Worm (Caenorhabditis elegans): ENCODE data around the gene mul-1.

ce11 chrIV:4085787-4086262, 37.1 kb downstream of the mul-1 start, which contains the start of gene C35B1.2:
- no peak for TF ChIP-seq nfya-1 (tag; optimal IDR thresholded peaks at IDR 0.05)
- no peak for TF ChIP-seq ets-4 (tag; optimal IDR thresholded peaks at IDR 0.05)
- no peak for TF ChIP-seq ama-1 (optimal IDR thresholded peaks at IDR 0.05)
- TF ChIP-seq ttx-3 (tag; optimal IDR thresholded peaks at IDR 0.05), result no peak
- TF ChIP-seq madf-2 (tag; optimal IDR thresholded peaks at IDR 0.05), result no peak
- TF ChIP-seq pqm-1 (tag; optimal IDR thresholded peaks at IDR 0.05), result no peak
- no peak for TF ChIP-seq Y22D7AL.16 (tag; optimal IDR thresholded peaks at IDR 0.05)
- no peak for TF ChIP-seq odd-2 (tag; optimal IDR thresholded peaks at IDR 0.05)
- TF ChIP-seq dmd-4 (tag; optimal IDR thresholded peaks at IDR 0.05; ENCODE audit: borderline replicate concordance), result no peak
- TF ChIP-seq nhr-11 (tag; optimal IDR thresholded peaks at IDR 0.05), result no peak
- TF ChIP-seq elt-2 (tag; optimal IDR thresholded peaks at IDR 0.05), result no peak
- TF ChIP-seq pat-9 (tag; optimal IDR thresholded peaks at IDR 0.05), result no peak
- TF ChIP-seq pha-4 (tag; optimal IDR thresholded peaks at IDR 0.05), result no peak
- TF ChIP-seq rnt-1 (tag; optimal IDR thresholded peaks at IDR 0.05), result no peak
